Worm (Caenorhabditis elegans) whole organism, L3 larva: ENCODE results near the gene ret-1.

ENCODE experiments used
- ama-1 ChIP-seq: fragments of 150-350 bp; optimal IDR thresholded peaks from 2 replicates; lab custom pipeline; 2018
- daf-12 ChIP-seq: fragments of 150-350 bp; optimal IDR thresholded peaks from 2 replicates; lab custom pipeline; 2014; ENCODE audit warnings: missing biosample characterization, missing genetic modification reagents, missing genetic modification characterization
- egl-5 ChIP-seq: fragments of 150-350 bp; optimal IDR thresholded peaks from 2 replicates; lab custom pipeline; 2017; ENCODE audit warnings: missing biosample characterization, missing genetic modification reagents, missing genetic modification characterization, inconsistent platforms
- lin-15B ChIP-seq: fragments of 150-350 bp; optimal IDR thresholded peaks from 2 replicates; lab custom pipeline; 2014; ENCODE audit warnings: missing biosample characterization, missing genetic modification characterization
- nfya-1 ChIP-seq: sonication (generic microtip); optimal IDR thresholded peaks from 2 replicates; lab custom pipeline; 2017; ENCODE audit warnings: missing genetic modification characterization, mild to moderate bottlenecking, missing compliant biosample characterization, antibody characterized with exemption, moderate library complexity; ENCODE audit not compliant: insufficient read depth
- nhr-12 ChIP-seq: fragments of 150-350 bp; optimal IDR thresholded peaks from 2 replicates; lab custom pipeline; 2014; ENCODE audit warnings: missing biosample characterization, missing genetic modification characterization
- nhr-23 ChIP-seq: fragments of 150-350 bp; optimal IDR thresholded peaks from 2 replicates; lab custom pipeline; 2014; ENCODE audit warnings: missing biosample characterization, missing genetic modification reagents, missing genetic modification characterization
- nhr-237 ChIP-seq: fragments of 150-350 bp; optimal IDR thresholded peaks from 2 replicates; lab custom pipeline; 2014; ENCODE audit warnings: missing biosample characterization, missing genetic modification characterization
- nhr-25 ChIP-seq: sonication (generic microtip); optimal IDR thresholded peaks from 2 replicates; lab custom pipeline; 2017; ENCODE audit warnings: missing biosample characterization, missing genetic modification characterization
- nhr-28 ChIP-seq: fragments of 150-350 bp; optimal IDR thresholded peaks from 2 replicates; lab custom pipeline; 2014; ENCODE audit warnings: missing biosample characterization, missing genetic modification characterization
- pha-4 ChIP-seq: fragments of 150-350 bp; optimal IDR thresholded peaks from 2 replicates; lab custom pipeline; 2014; ENCODE audit warnings: missing biosample characterization, missing genetic modification reagents, missing genetic modification characterization
- unc-39 ChIP-seq: sonication (generic microtip); optimal IDR thresholded peaks from 4 replicates; lab custom pipeline; 2017; ENCODE audit warnings: missing biosample characterization, missing genetic modification characterization
- zag-1 ChIP-seq: fragments of 150-350 bp; optimal IDR thresholded peaks from 2 replicates; lab custom pipeline; 2014; ENCODE audit warnings: missing biosample characterization, missing genetic modification characterization
- ztf-4 ChIP-seq: fragments of 150-350 bp; optimal IDR thresholded peaks from 2 replicates; lab custom pipeline; 2014; ENCODE audit warnings: missing biosample characterization, missing genetic modification characterization

DNA sequence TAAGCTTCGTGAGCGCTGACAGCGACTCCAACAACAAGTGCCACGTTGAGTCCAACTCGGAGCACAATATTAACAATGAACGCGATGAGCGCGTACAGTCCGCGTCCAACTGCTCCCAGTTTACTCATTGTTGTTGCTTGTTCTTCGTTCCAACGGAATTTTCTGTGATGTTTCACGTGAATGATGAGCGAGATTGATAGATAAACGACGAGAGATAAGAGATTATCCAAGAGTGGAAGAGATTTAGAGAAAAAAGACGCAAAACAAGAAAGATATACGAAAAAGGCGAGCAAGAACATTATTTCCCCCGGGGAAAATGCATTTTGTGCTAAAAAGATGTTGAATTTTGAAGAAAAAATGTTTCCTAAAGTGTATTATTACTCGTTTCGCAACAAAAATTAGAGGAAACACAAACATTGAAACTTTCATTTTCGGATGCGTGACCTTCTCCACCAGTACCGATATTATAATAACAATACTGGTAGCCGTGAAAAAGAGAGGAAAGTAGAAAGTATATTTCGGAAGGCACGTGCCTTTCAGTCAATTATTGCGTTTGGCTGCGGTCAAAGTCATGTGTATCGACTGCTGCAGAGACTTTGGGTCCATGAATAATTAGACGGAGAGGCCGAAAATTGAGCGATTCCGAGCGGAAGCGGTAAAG lies 15.6 kb downstream of the ret-1 start:
- TF ChIP-seq unc-39 (no peak), nhr-23 (tag; lab: Kevin White, UChicago) (no peak), ztf-4 (no peak), nfya-1 (tag; lab: Kevin White, UChicago) (no peak), pha-4 (tag; lab: Kevin White, UChicago) (no peak), nhr-28 (tag; lab: Kevin White, UChicago) (no peak), ama-1 (lab: Kevin White, UChicago) (no peak), zag-1 (tag; lab: Kevin White, UChicago) (no peak), nhr-12 (tag; lab: Kevin White, UChicago) (no peak), nhr-25 (tag; lab: Kevin White, UChicago) (peak; percentile 8), egl-5 (no peak), nhr-237 (tag; lab: Kevin White, UChicago) (no peak), lin-15B (tag; lab: Kevin White, UChicago) (no peak), daf-12 (tag; lab: Kevin White, UChicago) (no peak)
